Fruit fly (Drosophila melanogaster): ENCODE results near the gene Cyp4d2.

Gene Cyp4d2

DNA sequence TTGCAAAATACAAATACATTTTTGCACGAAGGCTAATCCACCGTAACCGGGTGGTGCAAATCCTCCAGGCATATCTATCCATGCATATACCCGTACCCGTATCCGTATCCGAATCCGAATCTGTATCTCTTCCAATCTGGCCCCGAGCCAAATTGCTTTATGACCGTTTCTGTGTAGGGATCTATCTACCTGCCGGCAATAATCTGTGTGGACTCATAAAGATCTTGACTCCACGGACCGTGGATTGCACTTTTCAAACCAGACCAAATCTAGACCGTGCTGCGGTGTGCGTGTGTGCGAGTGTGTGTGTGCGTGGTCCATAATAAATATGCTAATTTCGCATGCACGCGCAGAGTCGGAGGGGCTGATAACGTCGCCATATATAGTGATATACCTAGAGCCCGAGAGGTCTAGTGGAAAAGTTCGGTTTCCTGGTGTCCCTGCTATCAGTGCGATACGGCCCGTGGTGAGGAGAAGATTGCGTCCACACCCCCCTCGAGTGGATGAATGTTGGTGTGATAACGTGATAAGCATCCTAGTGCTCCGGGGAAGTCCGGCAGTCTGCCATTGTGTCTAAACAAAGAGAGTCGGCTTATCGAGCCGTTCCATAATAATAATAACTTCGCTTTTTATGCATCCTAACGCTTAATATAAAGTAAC lies 33.4 kb upstream of the Cyp4d2 start (continued):
- no peak for TF ChIP-seq gfzf (GFP tag; optimal IDR thresholded peaks at IDR 0.05)
- TF ChIP-seq CG15479 (GFP tag; optimal IDR thresholded peaks at IDR 0.05) = peak; percentile 96
- TF ChIP-seq CG17829 (tag; optimal IDR thresholded peaks at IDR 0.05) = no peak
- no peak for TF ChIP-seq CG7556 (GFP tag; optimal IDR thresholded peaks at IDR 0.05)
- no peak for TF ChIP-seq CG5180 (GFP tag; optimal IDR thresholded peaks at IDR 0.05)
- peak; percentile 47 for TF ChIP-seq HmgZ (tag; optimal IDR thresholded peaks at IDR 0.05)
- TF ChIP-seq CG4424 (GFP tag; optimal IDR thresholded peaks at IDR 0.05) = no peak
- TF ChIP-seq CG14860 (GFP tag; IDR thresholded peaks at IDR 0.05; ENCODE audit: partially characterized antibody) = no peak
- TF ChIP-seq Ada2b (GFP tag; IDR thresholded peaks at IDR 0.05) = peak; percentile 1; the same call in 1 of the 2 replicates
- no peak for TF ChIP-seq CG9817 (tag; optimal IDR thresholded peaks at IDR 0.05)
- no peak for TF ChIP-seq CG5245 (GFP tag; optimal IDR thresholded peaks at IDR 0.05)
- TF ChIP-seq Neu2 (GFP tag; optimal IDR thresholded peaks at IDR 0.05; ENCODE audit: borderline replicate concordance) = no peak
- no peak for TF ChIP-seq gce (GFP tag; IDR thresholded peaks at IDR 0.05)
- no peak for TF ChIP-seq eve (GFP tag; optimal IDR thresholded peaks at IDR 0.05)

DNA sequence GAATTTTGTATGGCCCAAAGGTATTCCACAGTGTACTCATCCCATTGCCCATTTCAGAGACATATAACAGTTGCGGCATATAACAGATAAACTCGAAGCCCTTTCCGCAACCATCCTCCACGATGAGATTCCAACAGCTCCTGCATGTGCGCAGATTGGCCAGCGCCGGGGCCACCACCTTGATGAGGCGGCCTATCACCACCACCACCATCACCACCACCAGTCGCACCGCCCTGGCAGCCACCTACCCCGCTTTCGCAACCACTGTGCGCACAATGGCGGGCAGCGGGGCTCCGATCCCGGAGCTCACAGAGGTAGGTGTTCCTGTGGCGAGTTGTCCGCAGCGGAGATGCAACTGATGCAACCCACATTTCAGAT lies 32.9 kb upstream of the Cyp4d2 start:
- TF ChIP-seq seq (GFP tag; IDR thresholded peaks at IDR 0.05) (peak; percentile 47; the same call in 1 of the 2 replicates), Nf-YB (GFP tag; optimal IDR thresholded peaks at IDR 0.05) (peak; percentile 94), Nf-YC (tag; optimal IDR thresholded peaks at IDR 0.05) (peak; percentile 94), CG32767 (GFP tag; IDR thresholded peaks at IDR 0.05) (no peak)

- TF ChIP-seq CG8290 (GFP tag; optimal IDR thresholded peaks at IDR 0.05) (no peak), CG8290 (tag; optimal IDR thresholded peaks at IDR 0.05) (peak in 1 of 2 experiments; percentile 24), CG13287 (GFP tag; IDR thresholded peaks at IDR 0.05; ENCODE audit: partially characterized antibody) (peak; percentile 79), esg (GFP tag; conservative IDR thresholded peaks at IDR 0.05) (no peak), Myb (GFP tag; optimal IDR thresholded peaks at IDR 0.05) (peak; percentile 73), CG9215 (GFP tag; IDR thresholded peaks at IDR 0.05) (no peak), sens-2 (GFP tag; IDR thresholded peaks at IDR 0.05) (no peak), CG7556 (GFP tag; optimal IDR thresholded peaks at IDR 0.05) (no peak), row (GFP tag; IDR thresholded peaks at IDR 0.05) (no peak), CG5953 (GFP tag; IDR thresholded peaks at IDR 0.05) (no peak), MESR4 (GFP tag; optimal IDR thresholded peaks at IDR 0.05) (peak; percentile 12), nom (GFP tag; optimal IDR thresholded peaks at IDR 0.05) (peak; percentile 58), amos (GFP tag; IDR thresholded peaks at IDR 0.05; ENCODE audit: partially characterized antibody) (peak; percentile 69; the same call in 1 of the 2 replicates), lov (optimal IDR thresholded peaks at IDR 0.05) (no peak), lov (GFP tag; IDR thresholded peaks at IDR 0.05) (no peak), vnd (GFP tag; IDR thresholded peaks at IDR 0.05; ENCODE audit: partially characterized antibody) (peak; percentile 43; the same call in 1 of the 3 replicates), Dll (GFP tag; IDR thresholded peaks at IDR 0.05; ENCODE audit: partially characterized antibody) (peak; percentile 57; the same call in 2 of the 4 replicates), CG2116 (GFP tag; optimal IDR thresholded peaks at IDR 0.05) (peak; percentile 9), CG6254 (GFP tag; optimal IDR thresholded peaks at IDR 0.05) (no peak), CG16813 (GFP tag; IDR thresholded peaks at IDR 0.05; ENCODE audit: partially characterized antibody) (peak; percentile 47; the same call in 1 of the 3 replicates), zen2 (GFP tag; IDR thresholded peaks at IDR 0.05; ENCODE audit: partially characterized antibody) (peak; percentile 37; the same call in 1 of the 3 replicates), pzg (GFP tag; optimal IDR thresholded peaks at IDR 0.05) (peak; percentile 56), ci (GFP tag; IDR thresholded peaks at IDR 0.05) (0 out of 3 replicates have a peak, but pooled peaks have one; percentile 5), br (optimal IDR thresholded peaks at IDR 0.05) (no peak), inv (GFP tag; IDR thresholded peaks at IDR 0.05; ENCODE audit: partially characterized antibody) (peak; percentile 34; the same call in 1 of the 2 replicates), Sry-δ (GFP tag; optimal IDR thresholded peaks at IDR 0.05) (peak; percentile 59), Hmr (GFP tag; optimal IDR thresholded peaks at IDR 0.05) (peak; percentile 23), BEAF-32 (GFP tag; optimal IDR thresholded peaks at IDR 0.05) (peak; percentile 71), CG18599 (GFP tag; optimal IDR thresholded peaks at IDR 0.05) (peak; percentile 26)
These were observed 30.7 kb upstream of the Cyp4d2 start, which contains the start of gene Pgd for dm6 chrX:2145114-2145513. Pgd (plus strand) TSS chrX:2145136.

Data from whole organism, embryonic.